Worm (Caenorhabditis elegans) whole organism, L2 larva: ENCODE data around the gene clec-196.

Source experiments
- ZK546.5 ChIP-seq: sonication (generic microtip); optimal IDR thresholded peaks from 2 replicates; lab custom pipeline; 2017; ENCODE audit warnings: missing biosample characterization, missing genetic modification characterization
- ama-1 ChIP-seq: fragments of 150-350 bp; optimal IDR thresholded peaks from 2 replicates; lab custom pipeline; 2018; ENCODE audit warnings: inconsistent platforms
- egl-27 ChIP-seq: sonication (generic microtip); optimal IDR thresholded peaks from 3 replicates; lab custom pipeline; 2017; ENCODE audit warnings: missing biosample characterization, missing genetic modification reagents, missing genetic modification characterization
- fos-1 ChIP-seq: fragments of 150-350 bp; optimal IDR thresholded peaks from 2 replicates; lab custom pipeline; 2014; ENCODE audit warnings: missing biosample characterization, missing genetic modification characterization
- lin-13 ChIP-seq: fragments of 150-350 bp; optimal IDR thresholded peaks from 2 replicates; lab custom pipeline; 2014; ENCODE audit warnings: missing biosample characterization, missing genetic modification reagents, missing genetic modification characterization
- mdl-1 ChIP-seq, 2 experiments: fragments of 150-350 bp in 1 of 2; sonication (generic microtip) in 1 of 2; optimal IDR thresholded peaks; 2 replicates each; lab custom pipeline; 2017; ENCODE audit warnings: missing biosample characterization in 2 of 2, missing genetic modification characterization in 2 of 2
- sma-9 ChIP-seq, 2 experiments: fragments of 150-350 bp in 1 of 2; sonication (generic microtip) in 1 of 2; optimal IDR thresholded peaks; 2 replicates each; lab custom pipeline; 2014 to 2016; ENCODE audit warnings: missing genetic modification characterization in 2 of 2, mild to moderate bottlenecking in 1 of 2, missing biosample characterization in 1 of 2, missing compliant biosample characterization in 1 of 2, missing genetic modification reagents in 1 of 2, moderate library complexity in 1 of 2
- zag-1 ChIP-seq: fragments of 150-350 bp; optimal IDR thresholded peaks from 2 replicates; lab custom pipeline; 2014; ENCODE audit warnings: missing biosample characterization, missing genetic modification characterization

ce11 chrIV:17248538-17248937 is 28.2 kb upstream of the clec-196 start:
- no peak for TF ChIP-seq ZK546.5
- TF ChIP-seq mdl-1 (tag; optimal IDR thresholded peaks at IDR 0.05; lab: Kevin White, UChicago): no peak
- TF ChIP-seq fos-1: no peak
- no peak for TF ChIP-seq sma-9 (GFP tag; optimal IDR thresholded peaks at IDR 0.05; lab: Kevin White, UChicago)
- no peak for TF ChIP-seq sma-9 (tag; optimal IDR thresholded peaks at IDR 0.05; lab: Kevin White, UChicago)
- no peak for TF ChIP-seq egl-27 (tag; lab: Kevin White, UChicago)
- no peak for TF ChIP-seq lin-13 (GFP tag; lab: Kevin White, UChicago)
- no peak for TF ChIP-seq zag-1 (tag; lab: Kevin White, UChicago)
- TF ChIP-seq ama-1 (lab: Kevin White, UChicago): no peak
